Worm (Caenorhabditis elegans) whole organism, L3 larva: ENCODE measurements around the gene F14D7.8.
A peak's percentile ranks its signal among the peaks of the same experiment; 100 is the strongest.

ENCODE experiments used
- ceh-82 ChIP-seq: fragments of 150-350 bp; optimal IDR thresholded peaks from 2 replicates; lab custom pipeline; 2014; ENCODE audit warnings: missing biosample characterization, missing genetic modification characterization
- daf-12 ChIP-seq: fragments of 150-350 bp; optimal IDR thresholded peaks from 2 replicates; lab custom pipeline; 2014; ENCODE audit warnings: missing biosample characterization, missing genetic modification reagents, missing genetic modification characterization
- egl-27 ChIP-seq: sonication (generic microtip); optimal IDR thresholded peaks from 4 replicates; lab custom pipeline; 2017; ENCODE audit warnings: missing biosample characterization, missing genetic modification reagents, missing genetic modification characterization
- elt-1 ChIP-seq: fragments of 150-350 bp; optimal IDR thresholded peaks from 2 replicates; lab custom pipeline; 2014; ENCODE audit warnings: missing biosample characterization, missing genetic modification characterization
- lin-15B ChIP-seq: fragments of 150-350 bp; optimal IDR thresholded peaks from 2 replicates; lab custom pipeline; 2014; ENCODE audit warnings: missing biosample characterization, missing genetic modification characterization
- mdl-1 ChIP-seq: fragments of 150-350 bp; optimal IDR thresholded peaks from 2 replicates; lab custom pipeline; 2014; ENCODE audit warnings: missing biosample characterization, missing genetic modification characterization
- nhr-11 ChIP-seq: fragments of 150-350 bp; optimal IDR thresholded peaks from 2 replicates; lab custom pipeline; 2014; ENCODE audit warnings: missing biosample characterization, missing genetic modification characterization
- nhr-28 ChIP-seq: fragments of 150-350 bp; optimal IDR thresholded peaks from 2 replicates; lab custom pipeline; 2014; ENCODE audit warnings: missing biosample characterization, missing genetic modification characterization
- pha-4 ChIP-seq: fragments of 150-350 bp; optimal IDR thresholded peaks from 2 replicates; lab custom pipeline; 2014; ENCODE audit warnings: missing biosample characterization, missing genetic modification reagents, missing genetic modification characterization
- unc-62 ChIP-seq: fragments of 150-350 bp; sonication (generic microtip); optimal IDR thresholded peaks from 4 replicates; lab custom pipeline; 2014; ENCODE audit warnings: missing biosample characterization, missing genetic modification reagents, missing genetic modification characterization
- zag-1 ChIP-seq: fragments of 150-350 bp; optimal IDR thresholded peaks from 2 replicates; lab custom pipeline; 2014; ENCODE audit warnings: missing biosample characterization, missing genetic modification characterization

DNA sequence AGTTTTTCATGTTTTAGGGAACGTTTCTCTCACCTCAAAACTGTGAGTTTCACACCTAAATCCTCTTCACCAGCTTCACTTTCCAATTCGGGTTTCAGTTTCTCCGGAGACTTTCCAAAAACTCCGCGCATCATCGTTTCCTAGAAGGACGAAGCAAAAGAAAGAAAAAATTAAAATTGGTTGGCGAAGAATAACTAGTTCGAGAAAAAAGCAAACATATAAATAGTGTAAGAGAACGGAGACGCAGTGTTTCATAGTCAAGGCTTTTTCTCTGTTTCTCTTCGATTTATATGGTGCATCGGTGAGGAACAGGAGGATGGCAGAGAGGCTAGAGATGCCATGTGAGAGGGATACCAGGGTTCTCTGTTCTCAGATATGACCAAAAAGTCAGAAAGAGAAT lies 10.1 kb upstream of the F14D7.8 start, which contains the start of gene F47B8.3:
- TF ChIP-seq daf-12 (tag; lab: Kevin White, UChicago) (no peak), elt-1 (no peak), pha-4 (peak; percentile 63), nhr-28 (tag; lab: Kevin White, UChicago) (no peak), nhr-11 (tag; lab: Kevin White, UChicago) (no peak), egl-27 (tag; lab: Kevin White, UChicago) (no peak), mdl-1 (no peak), unc-62 (no peak), ceh-82 (tag; lab: Kevin White, UChicago) (no peak), lin-15B (peak; percentile 15), zag-1 (tag; lab: Kevin White, UChicago) (no peak)
